Fruit fly (Drosophila melanogaster) Kc167 (cell line): ENCODE data around the gene CG3679.

Experiments used
- h ChIP-seq: fragments of >200 bp; optimal IDR thresholded peaks from 3 replicates; lab custom pipeline; 2018; ENCODE audit warnings: missing external identifiers
- ttk ChIP-seq: sonication (Bioruptor generic); optimal IDR thresholded peaks from 2 replicates; lab custom pipeline; 2017; ENCODE audit warnings: missing external identifiers

DNA sequence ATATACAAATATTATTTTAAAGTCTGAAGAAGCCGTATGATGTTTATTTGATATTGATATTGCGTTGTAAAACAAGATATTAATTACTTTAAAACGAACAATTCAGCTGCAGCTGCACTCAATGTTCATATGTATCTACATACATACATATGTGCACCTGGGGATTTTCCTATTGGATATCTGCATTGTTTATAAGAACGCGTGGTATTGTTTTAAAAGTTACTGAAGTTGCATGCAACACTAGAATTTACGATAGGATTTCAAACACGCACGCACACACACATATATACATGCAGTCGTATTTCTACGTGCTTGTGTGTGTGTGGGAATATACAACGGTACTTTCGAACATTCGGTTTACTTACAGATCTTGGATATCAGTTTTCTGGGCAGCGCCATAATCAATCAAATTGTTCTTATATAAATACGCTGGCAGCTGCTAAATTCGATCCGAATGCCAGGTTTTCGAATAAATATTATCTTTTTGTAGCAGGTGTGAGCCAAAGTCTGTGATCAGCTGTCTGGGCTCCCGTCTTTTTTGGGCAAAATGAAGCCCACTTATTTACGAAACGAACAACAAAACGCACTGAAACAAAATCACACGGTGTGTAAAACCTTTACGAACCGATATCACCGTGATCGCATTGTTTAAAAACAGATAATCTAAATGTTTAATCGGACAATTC, 28.4 kb upstream of the CG3679 start:
- TF ChIP-seq h (no peak), ttk (lab: Kevin White, UChicago) (no peak)
